Worm (Caenorhabditis elegans) whole organism, mixed stage, embryonic: ENCODE results near the gene F36D3.4.

ENCODE experiments used
- ham-2 ChIP-seq: fragments of 200-800 bp; sonication (Bioruptor generic); optimal IDR thresholded peaks from 2 replicates; lab custom pipeline; 2018; ENCODE audit warnings: mild to moderate bottlenecking, missing genetic modification characterization, missing compliant biosample characterization
- lin-13 ChIP-seq: fragments of 150-350 bp; optimal IDR thresholded peaks from 2 replicates; lab custom pipeline; 2014; ENCODE audit warnings: missing biosample characterization, missing genetic modification characterization
- lsy-2 ChIP-seq: fragments of 150-350 bp; optimal IDR thresholded peaks from 2 replicates; lab custom pipeline; 2014; ENCODE audit warnings: missing biosample characterization, missing genetic modification characterization
- mab-5 ChIP-seq: fragments of 150-350 bp; optimal IDR thresholded peaks from 2 replicates; lab custom pipeline; 2014; ENCODE audit warnings: missing biosample characterization, missing genetic modification characterization
- nhr-28 ChIP-seq: fragments of 150-350 bp; optimal IDR thresholded peaks from 2 replicates; lab custom pipeline; 2014; ENCODE audit warnings: missing biosample characterization, missing genetic modification characterization
- pha-4 ChIP-seq: fragments of 150-350 bp; optimal IDR thresholded peaks from 2 replicates; lab custom pipeline; 2018; ENCODE audit warnings: missing biosample characterization, missing genetic modification reagents, missing genetic modification characterization
- snpc-4 ChIP-seq: fragments of 150-350 bp; optimal IDR thresholded peaks from 2 replicates; lab custom pipeline; 2014; ENCODE audit warnings: missing biosample characterization, missing genetic modification characterization
- tbx-8 ChIP-seq: fragments of 200-800 bp; sonication (Bioruptor generic); optimal IDR thresholded peaks from 2 replicates; lab custom pipeline; 2018; ENCODE audit warnings: mild to moderate bottlenecking, missing genetic modification characterization, moderate library complexity, missing compliant biosample characterization
- unc-39 ChIP-seq: fragments of 150-350 bp; optimal IDR thresholded peaks from 2 replicates; lab custom pipeline; 2014; ENCODE audit warnings: missing biosample characterization, missing genetic modification characterization
- unc-62 ChIP-seq: fragments of 150-350 bp; optimal IDR thresholded peaks from 2 replicates; lab custom pipeline; 2014; ENCODE audit warnings: missing biosample characterization, missing genetic modification reagents, missing genetic modification characterization

ce11 chrV:16522242-16522641 is 4.7 kb upstream of the F36D3.4 start, which contains the start of gene srw-34:
- TF ChIP-seq snpc-4 (no peak), pha-4 (tag; lab: Kevin White, UChicago) (no peak), ham-2 (no peak), lsy-2 (tag; lab: Kevin White, UChicago) (no peak), lin-13 (no peak), tbx-8 (GFP tag; lab: Kevin White, UChicago) (no peak), unc-62 (GFP tag; lab: Kevin White, UChicago) (no peak), nhr-28 (tag; lab: Kevin White, UChicago) (no peak), mab-5 (tag; lab: Kevin White, UChicago) (no peak), unc-39 (tag; lab: Kevin White, UChicago) (no peak)
